Fruit fly (Drosophila melanogaster) S2 (cell line): Measurements from ENCODE around the gene CG13272.

Source experiments
- CG8478 ChIP-seq: fragments of >200 bp; optimal IDR thresholded peaks from 2 replicates; lab custom pipeline; 2018
- CTCF ChIP-seq, 2 experiments: fragments of >200 bp; optimal IDR thresholded peaks; 2 replicates each; lab custom pipeline; 2018

- TF ChIP-seq CG8478 (lab: Kevin White, UChicago) (no peak), CTCF (optimal IDR thresholded peaks at IDR 0.05; lab: Kevin White, UChicago) (no peak)
Measured at dm6 chr2L:16799496-16799895, 5.2 kb upstream of the CG13272 start.
